Worm (Caenorhabditis elegans): ENCODE measurements around the gene npr-41.

DNA sequence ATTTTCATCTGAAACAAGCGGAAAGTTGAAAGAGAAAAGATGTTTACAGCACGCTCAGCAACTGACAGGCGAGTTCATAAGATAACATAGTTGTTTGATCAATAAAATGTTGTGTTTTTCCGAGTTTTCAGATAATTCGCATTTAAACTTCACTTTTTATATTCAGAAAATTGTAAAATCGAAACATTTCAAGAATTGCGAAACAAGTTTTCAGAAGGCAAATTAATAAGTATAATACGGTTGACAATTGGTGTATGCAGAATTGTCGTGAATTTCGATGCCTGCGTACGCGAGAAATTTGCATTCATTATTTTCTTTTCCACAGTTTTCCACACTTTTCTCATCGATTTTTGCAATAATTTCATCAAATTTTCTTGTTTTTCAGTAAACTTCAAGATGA lies 15.2 kb upstream of the npr-41 start, which contains the start of the genes ooc-3 and B0334.4:
- TF ChIP-seq ttx-3 (tag; optimal IDR thresholded peaks at IDR 0.05) (no peak), ceh-24 (tag; optimal IDR thresholded peaks at IDR 0.05) (no peak), pag-3 (tag; optimal IDR thresholded peaks at IDR 0.05; ENCODE audit: borderline replicate concordance) (no peak)
